Worm (Caenorhabditis elegans): ENCODE measurements around the gene ser-1.
A peak's percentile ranks its signal among the peaks of the same experiment; 100 is the strongest.

Gene ser-1

DNA sequence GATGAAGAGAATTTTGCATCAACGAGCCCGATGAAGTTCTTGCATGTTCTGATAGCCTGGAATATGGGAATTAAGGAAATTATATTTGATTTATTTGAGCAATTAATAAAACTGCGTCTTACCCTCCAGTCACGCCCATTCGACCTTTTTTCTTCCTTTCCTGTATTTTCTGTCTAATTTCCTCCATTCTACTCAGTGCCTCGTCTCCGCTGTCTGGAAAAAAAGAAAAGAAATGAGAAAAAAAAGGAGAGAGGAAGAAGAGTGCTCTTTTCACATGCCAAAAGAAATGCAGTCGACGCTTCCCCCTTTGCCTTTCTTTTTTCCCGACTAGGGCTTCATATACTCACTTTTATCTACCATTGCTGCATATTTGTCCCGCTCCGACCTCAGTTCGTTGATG lies 24.6 kb downstream of the ser-1 start:
- no peak for TF ChIP-seq tbx-37 (GFP tag; conservative IDR thresholded peaks at IDR 0.05)
- TF ChIP-seq scrt-1 (GFP tag; IDR thresholded peaks at IDR 0.05): no peak
- TF ChIP-seq ama-1 (optimal IDR thresholded peaks at IDR 0.05): no peak
- TF ChIP-seq pes-1 (GFP tag; IDR thresholded peaks at IDR 0.05): no peak
- TF ChIP-seq hmbx-1 (tag; optimal IDR thresholded peaks at IDR 0.05): no peak
- no peak for TF ChIP-seq aly-1 (tag; optimal IDR thresholded peaks at IDR 0.05)
- TF ChIP-seq ceh-13 (GFP tag; optimal IDR thresholded peaks at IDR 0.05): no peak

DNA sequence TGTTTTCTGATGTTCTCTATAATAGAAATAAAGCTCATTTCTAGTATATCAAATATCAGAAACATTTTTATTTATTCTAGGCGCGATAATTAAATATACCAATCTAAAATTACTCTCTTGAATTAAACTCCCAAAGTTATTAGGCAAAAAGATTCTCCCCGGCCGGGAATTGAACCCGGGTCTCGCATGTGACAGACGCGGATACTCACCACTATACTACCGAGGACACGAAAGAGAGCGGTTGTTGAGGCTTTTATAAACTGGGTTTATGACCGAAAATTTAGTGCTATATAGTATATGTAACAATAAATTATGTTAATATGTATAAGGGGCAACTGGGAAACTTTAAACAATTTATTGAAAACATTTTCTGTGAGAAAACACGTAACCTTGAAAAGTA lies 25.0 kb downstream of the ser-1 start:
- TF ChIP-seq hnd-1 (tag; optimal IDR thresholded peaks at IDR 0.05): peak; percentile 48
- TF ChIP-seq F13C5.2 (tag; optimal IDR thresholded peaks at IDR 0.05): peak; percentile 86
- peak; percentile 74 for TF ChIP-seq flt-1 (GFP tag; IDR thresholded peaks at IDR 0.05)
- peak; percentile 83 for TF ChIP-seq pes-1 (GFP tag; IDR thresholded peaks at IDR 0.05)
- no peak for TF ChIP-seq aly-1 (tag; optimal IDR thresholded peaks at IDR 0.05)
- TF ChIP-seq sea-1 (GFP tag; conservative IDR thresholded peaks at IDR 0.05): peak; percentile 62; the same call in 1 of the 2 replicates
- peak; percentile 77 for TF ChIP-seq B0310.2 (tag; optimal IDR thresholded peaks at IDR 0.05)
- TF ChIP-seq hmbx-1 (tag; optimal IDR thresholded peaks at IDR 0.05): peak; percentile 6
- TF ChIP-seq tbx-37 (GFP tag; conservative IDR thresholded peaks at IDR 0.05): peak; percentile 83
- no peak for TF ChIP-seq ets-7 (tag; optimal IDR thresholded peaks at IDR 0.05)
- TF ChIP-seq hmg-4 (GFP tag; optimal IDR thresholded peaks at IDR 0.05): peak; percentile 65
- TF ChIP-seq tbx-11 (GFP tag; IDR thresholded peaks at IDR 0.05): peak; percentile 77
- TF ChIP-seq ceh-13 (GFP tag; optimal IDR thresholded peaks at IDR 0.05): peak; percentile 45
- peak; percentile 78 for TF ChIP-seq ceh-36 (tag; optimal IDR thresholded peaks at IDR 0.05)
- TF ChIP-seq tra-4 (tag; optimal IDR thresholded peaks at IDR 0.05): no peak
- TF ChIP-seq scrt-1 (GFP tag; IDR thresholded peaks at IDR 0.05): peak; percentile 70; the same call in 1 of the 2 replicates
- no peak for TF ChIP-seq ama-1 (optimal IDR thresholded peaks at IDR 0.05)

- TF ChIP-seq tra-4 (tag; optimal IDR thresholded peaks at IDR 0.05) (no peak), ceh-36 (tag; optimal IDR thresholded peaks at IDR 0.05) (no peak), sea-1 (GFP tag; conservative IDR thresholded peaks at IDR 0.05) (no peak), hmbx-1 (tag; optimal IDR thresholded peaks at IDR 0.05) (no peak), ceh-13 (GFP tag; optimal IDR thresholded peaks at IDR 0.05) (no peak), tbx-37 (GFP tag; conservative IDR thresholded peaks at IDR 0.05) (no peak), tbx-11 (GFP tag; IDR thresholded peaks at IDR 0.05) (no peak), aly-1 (tag; optimal IDR thresholded peaks at IDR 0.05) (no peak), pes-1 (GFP tag; IDR thresholded peaks at IDR 0.05) (no peak), scrt-1 (GFP tag; IDR thresholded peaks at IDR 0.05) (no peak)
Measured at ce11 chrX:16607128-16607527, 27.6 kb downstream of the ser-1 start.

- TF ChIP-seq hmg-4 (GFP tag; optimal IDR thresholded peaks at IDR 0.05) (no peak), B0310.2 (tag; optimal IDR thresholded peaks at IDR 0.05) (no peak), aly-1 (tag; optimal IDR thresholded peaks at IDR 0.05) (no peak), ama-1 (optimal IDR thresholded peaks at IDR 0.05) (no peak), hnd-1 (tag; optimal IDR thresholded peaks at IDR 0.05) (no peak), F13C5.2 (tag; optimal IDR thresholded peaks at IDR 0.05) (no peak), tbx-11 (GFP tag; IDR thresholded peaks at IDR 0.05) (no peak), scrt-1 (GFP tag; IDR thresholded peaks at IDR 0.05) (no peak), ceh-13 (GFP tag; optimal IDR thresholded peaks at IDR 0.05) (no peak), hmbx-1 (tag; optimal IDR thresholded peaks at IDR 0.05) (no peak), tra-4 (tag; optimal IDR thresholded peaks at IDR 0.05) (no peak), flt-1 (GFP tag; IDR thresholded peaks at IDR 0.05) (no peak), ceh-36 (tag; optimal IDR thresholded peaks at IDR 0.05) (no peak), sea-1 (GFP tag; conservative IDR thresholded peaks at IDR 0.05) (no peak), pes-1 (GFP tag; IDR thresholded peaks at IDR 0.05) (no peak), ets-7 (tag; optimal IDR thresholded peaks at IDR 0.05) (no peak), tbx-37 (GFP tag; conservative IDR thresholded peaks at IDR 0.05) (no peak)
Measured at ce11 chrX:16609424-16609823, 29.9 kb downstream of the ser-1 start, which contains the start of gene F59C12.3. TSS of gene F59C12.3 (minus strand) at chrX:16609524.

- peak; percentile 24 for TF ChIP-seq hmg-4 (GFP tag; optimal IDR thresholded peaks at IDR 0.05)
- 0 out of 2 replicates have a peak, but pooled peaks have one; percentile 20 for TF ChIP-seq sea-1 (GFP tag; conservative IDR thresholded peaks at IDR 0.05)
- no peak for TF ChIP-seq hmbx-1 (tag; optimal IDR thresholded peaks at IDR 0.05)
- 0 out of 2 replicates have a peak, but pooled peaks have one; percentile 37 for TF ChIP-seq scrt-1 (GFP tag; IDR thresholded peaks at IDR 0.05)
- TF ChIP-seq ets-7 (tag; optimal IDR thresholded peaks at IDR 0.05): no peak
- no peak for TF ChIP-seq aly-1 (tag; optimal IDR thresholded peaks at IDR 0.05)
- TF ChIP-seq ceh-36 (tag; optimal IDR thresholded peaks at IDR 0.05): no peak
- TF ChIP-seq ama-1 (optimal IDR thresholded peaks at IDR 0.05): no peak
- TF ChIP-seq ceh-13 (GFP tag; optimal IDR thresholded peaks at IDR 0.05): peak; percentile 10
- TF ChIP-seq tbx-37 (GFP tag; conservative IDR thresholded peaks at IDR 0.05): no peak
- TF ChIP-seq B0310.2 (tag; optimal IDR thresholded peaks at IDR 0.05): no peak
- TF ChIP-seq tbx-11 (GFP tag; IDR thresholded peaks at IDR 0.05): no peak
- TF ChIP-seq pes-1 (GFP tag; IDR thresholded peaks at IDR 0.05): 0 out of 2 replicates have a peak, but pooled peaks have one; percentile 32
- no peak for TF ChIP-seq tra-4 (tag; optimal IDR thresholded peaks at IDR 0.05)
- TF ChIP-seq hnd-1 (tag; optimal IDR thresholded peaks at IDR 0.05): no peak
- no peak for TF ChIP-seq flt-1 (GFP tag; IDR thresholded peaks at IDR 0.05)
- no peak for TF ChIP-seq F13C5.2 (tag; optimal IDR thresholded peaks at IDR 0.05)
Measured at ce11 chrX:16611333-16612043, 31.9 kb downstream of the ser-1 start.

DNA sequence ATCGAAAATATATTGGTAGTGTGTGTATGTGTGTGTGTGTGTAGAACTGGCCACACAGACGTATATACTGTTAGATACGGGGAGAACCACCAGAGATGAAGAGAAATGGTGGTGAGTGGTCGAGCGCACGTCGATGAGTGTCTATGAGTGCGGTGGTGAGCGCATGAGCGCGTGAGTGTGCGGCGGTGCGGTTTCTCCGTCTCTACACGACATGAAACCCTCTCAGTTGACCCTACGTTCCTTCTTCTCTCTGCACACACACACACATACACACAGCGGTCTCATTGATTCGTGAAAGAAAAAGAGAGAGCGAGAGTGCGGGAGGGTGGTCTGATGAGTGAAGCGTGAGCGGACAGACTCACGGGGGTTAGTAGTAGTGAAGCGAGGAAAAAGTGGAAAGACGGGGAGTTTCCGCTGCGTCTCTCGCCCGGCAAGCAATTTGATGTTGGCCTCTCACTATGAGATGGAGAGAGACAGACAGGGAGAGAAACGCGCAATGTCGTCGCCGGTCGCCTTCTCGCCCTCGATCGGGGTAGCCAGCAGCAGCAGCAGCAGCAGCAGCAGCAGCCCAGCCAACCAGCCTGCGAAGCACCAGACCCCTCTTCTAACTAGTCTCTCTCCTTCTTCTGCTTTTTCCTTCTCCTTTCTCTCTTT lies 32.9 kb downstream of the ser-1 start:
- TF ChIP-seq pes-1 (GFP tag; IDR thresholded peaks at IDR 0.05) (no peak), aly-1 (tag; optimal IDR thresholded peaks at IDR 0.05) (peak; percentile 55), B0310.2 (tag; optimal IDR thresholded peaks at IDR 0.05) (peak; percentile 48), ceh-36 (tag; optimal IDR thresholded peaks at IDR 0.05) (peak; percentile 41), hmg-4 (GFP tag; optimal IDR thresholded peaks at IDR 0.05) (peak; percentile 98), tbx-11 (GFP tag; IDR thresholded peaks at IDR 0.05) (0 out of 2 replicates have a peak, but pooled peaks have one; percentile 30), scrt-1 (GFP tag; IDR thresholded peaks at IDR 0.05) (peak; percentile 69), sea-1 (GFP tag; conservative IDR thresholded peaks at IDR 0.05) (peak; percentile 65; the same call in 1 of the 2 replicates), F13C5.2 (tag; optimal IDR thresholded peaks at IDR 0.05) (peak; percentile 90), tbx-37 (GFP tag; conservative IDR thresholded peaks at IDR 0.05) (peak; percentile 19; the same call in 1 of the 2 replicates), ceh-13 (GFP tag; optimal IDR thresholded peaks at IDR 0.05) (no peak), tra-4 (tag; optimal IDR thresholded peaks at IDR 0.05) (peak; percentile 17), ets-7 (tag; optimal IDR thresholded peaks at IDR 0.05) (peak; percentile 29), ama-1 (optimal IDR thresholded peaks at IDR 0.05) (no peak), hmbx-1 (tag; optimal IDR thresholded peaks at IDR 0.05) (no peak), hnd-1 (tag; optimal IDR thresholded peaks at IDR 0.05) (no peak), flt-1 (GFP tag; IDR thresholded peaks at IDR 0.05) (peak; percentile 38)
